Fruit fly (Drosophila melanogaster) whole organism, embryonic: ENCODE measurements around the gene CG34348.

Experiments used
- Aef1 ChIP-seq: fragments of 200-800 bp; sonication (Bioruptor generic); IDR thresholded peaks from 3 replicates; pipeline ENCODE4 v1.3.6; 2022; ENCODE audit warnings: missing biosample characterization, missing genetic modification characterization
- Asciz ChIP-seq: fragments of 200-800 bp; sonication (Bioruptor generic); optimal IDR thresholded peaks from 2 replicates; lab custom pipeline; 2017; ENCODE audit warnings: missing biosample characterization, mild to moderate bottlenecking, missing genetic modification characterization, missing genetic modification reagents
- CG10267 ChIP-seq: fragments of 200-800 bp; sonication (Bioruptor generic); optimal IDR thresholded peaks from 2 replicates; lab custom pipeline; 2018; ENCODE audit warnings: missing biosample characterization, mild to moderate bottlenecking, missing genetic modification characterization, moderate library complexity
- CG10274 ChIP-seq: fragments of 200-800 bp; sonication (Bioruptor generic); optimal IDR thresholded peaks from 3 replicates; lab custom pipeline; 2017; ENCODE audit warnings: missing biosample characterization, mild to moderate bottlenecking, missing genetic modification characterization
- CG10979 ChIP-seq: fragments of 200-800 bp; sonication (Bioruptor generic); optimal IDR thresholded peaks from 2 replicates; lab custom pipeline; 2018; ENCODE audit warnings: missing biosample characterization, mild to moderate bottlenecking, missing genetic modification characterization, moderate library complexity
- CG11560 ChIP-seq: fragments of 200-800 bp; sonication (Bioruptor generic); IDR thresholded peaks from 3 replicates; pipeline ENCODE4 v1.3.6; 2022; ENCODE audit warnings: missing biosample characterization, missing genetic modification characterization
- CG1233 ChIP-seq: fragments of 200-800 bp; sonication (Bioruptor generic); optimal IDR thresholded peaks from 4 replicates; lab custom pipeline; 2018; ENCODE audit warnings: missing biosample characterization, mild to moderate bottlenecking, missing genetic modification characterization
- CG12744 ChIP-seq: fragments of 200-800 bp; sonication (Bioruptor generic); optimal IDR thresholded peaks from 2 replicates; lab custom pipeline; 2016; ENCODE audit warnings: missing biosample characterization, missing genetic modification characterization
- CG15073 ChIP-seq: fragments of 200-800 bp; sonication (Bioruptor generic); optimal IDR thresholded peaks from 2 replicates; lab custom pipeline; 2016; ENCODE audit warnings: missing biosample characterization, missing genetic modification characterization
- CG15269 ChIP-seq: fragments of 200-800 bp; sonication (Bioruptor generic); optimal IDR thresholded peaks from 2 replicates; lab custom pipeline; 2018; ENCODE audit warnings: missing biosample characterization, mild to moderate bottlenecking, missing genetic modification characterization, moderate library complexity
- CG15514 ChIP-seq: fragments of 200-800 bp; sonication (Bioruptor generic); optimal IDR thresholded peaks from 3 replicates; lab custom pipeline; 2017; ENCODE audit warnings: missing biosample characterization, missing genetic modification characterization, mild to moderate bottlenecking, moderate library complexity, missing genetic modification reagents
- CG15601 ChIP-seq: fragments of 200-800 bp; sonication (Bioruptor generic); optimal IDR thresholded peaks from 3 replicates; lab custom pipeline; 2019; ENCODE audit warnings: missing biosample characterization, mild to moderate bottlenecking, missing genetic modification characterization, moderate library complexity
- CG17612 ChIP-seq: fragments of 200-800 bp; sonication (Bioruptor generic); IDR thresholded peaks from 2 replicates; pipeline ENCODE4 v1.3.6; 2022; ENCODE audit warnings: missing biosample characterization, missing genetic modification characterization
- CG18476 ChIP-seq: fragments of 200-800 bp; sonication (Bioruptor generic); optimal IDR thresholded peaks from 2 replicates; lab custom pipeline; 2016; ENCODE audit warnings: missing biosample characterization, mild to moderate bottlenecking, missing genetic modification characterization
- CG18764 ChIP-seq: fragments of 200-800 bp; sonication (Bioruptor generic); optimal IDR thresholded peaks from 3 replicates; lab custom pipeline; 2016; ENCODE audit warnings: missing biosample characterization, missing genetic modification characterization
- CG2116 ChIP-seq: fragments of 200-800 bp; sonication (Bioruptor generic); optimal IDR thresholded peaks from 3 replicates; lab custom pipeline; 2018; ENCODE audit warnings: missing biosample characterization, mild to moderate bottlenecking, missing genetic modification characterization
- CG2199 ChIP-seq: fragments of 200-800 bp; sonication (Bioruptor generic); IDR thresholded peaks from 3 replicates; pipeline ENCODE4 v1.3.6; 2022; ENCODE audit warnings: missing biosample characterization, missing genetic modification characterization
- CG31441 ChIP-seq: fragments of 200-800 bp; sonication (Bioruptor generic); IDR thresholded peaks from 2 replicates; pipeline ENCODE4 v1.3.6; 2022; ENCODE audit warnings: missing biosample characterization, missing genetic modification characterization
- CG3281 ChIP-seq: fragments of 200-800 bp; sonication (Bioruptor generic); optimal IDR thresholded peaks from 3 replicates; lab custom pipeline; 2017; ENCODE audit warnings: missing biosample characterization, mild to moderate bottlenecking, missing genetic modification characterization
- CG33213 ChIP-seq: fragments of 200-800 bp; sonication (Bioruptor generic); optimal IDR thresholded peaks from 3 replicates; lab custom pipeline; 2016; ENCODE audit warnings: missing biosample characterization, missing genetic modification characterization
- CG43689 ChIP-seq: fragments of 200-800 bp; sonication (Bioruptor generic); IDR thresholded peaks from 2 replicates; pipeline ENCODE4 v1.3.6; 2022; ENCODE audit warnings: missing biosample characterization, missing genetic modification characterization
- CG5953 ChIP-seq: fragments of 200-800 bp; sonication (Bioruptor generic); IDR thresholded peaks from 2 replicates; pipeline ENCODE4 v1.3.6; 2022; ENCODE audit warnings: missing biosample characterization, missing genetic modification characterization
- CG6254 ChIP-seq: fragments of 200-800 bp; sonication (Bioruptor generic); optimal IDR thresholded peaks from 3 replicates; lab custom pipeline; 2017; ENCODE audit warnings: mild to moderate bottlenecking, missing biosample characterization, missing genetic modification reagents, missing genetic modification characterization
- CG6854 ChIP-seq: fragments of 200-800 bp; sonication (Bioruptor generic); optimal IDR thresholded peaks from 3 replicates; lab custom pipeline; 2017; ENCODE audit warnings: missing biosample characterization, mild to moderate bottlenecking, missing genetic modification characterization
- CG8089 ChIP-seq: fragments of 200-800 bp; sonication (Bioruptor generic); optimal IDR thresholded peaks from 3 replicates; lab custom pipeline; 2016; ENCODE audit warnings: missing biosample characterization, missing genetic modification characterization
- CG9876 ChIP-seq: fragments of 200-800 bp; sonication (Bioruptor generic); optimal IDR thresholded peaks from 2 replicates; lab custom pipeline; 2016; ENCODE audit warnings: missing biosample characterization, missing genetic modification characterization
- D19A ChIP-seq: fragments of 200-800 bp; optimal IDR thresholded peaks from 3 replicates; lab custom pipeline; 2019; ENCODE audit warnings: missing biosample characterization, mild to moderate bottlenecking, missing genetic modification characterization, moderate library complexity
- Ets65A ChIP-seq: fragments of 200-800 bp; sonication (Bioruptor generic); peaks from one replicate; lab custom pipeline; 2016; ENCODE audit warnings: missing biosample characterization, missing genetic modification characterization
- Mad ChIP-seq: fragments of 200-800 bp; sonication (Bioruptor generic); optimal IDR thresholded peaks from 2 replicates; lab custom pipeline; 2016; ENCODE audit warnings: missing biosample characterization, missing genetic modification characterization
- Mes4 ChIP-seq: fragments of 200-800 bp; sonication (Bioruptor generic); optimal IDR thresholded peaks from 2 replicates; lab custom pipeline; 2016; ENCODE audit warnings: missing biosample characterization, missing genetic modification characterization
- Mrtf ChIP-seq: fragments of 200-800 bp; sonication (Bioruptor generic); IDR thresholded peaks from 3 replicates; pipeline ENCODE4 v1.3.6; 2022; ENCODE audit warnings: missing biosample characterization, missing genetic modification characterization
- NK7.1 ChIP-seq: fragments of 200-800 bp; sonication (Bioruptor generic); optimal IDR thresholded peaks from 3 replicates; lab custom pipeline; 2016; ENCODE audit warnings: missing biosample characterization, missing genetic modification characterization
- Optix ChIP-seq: fragments of 200-800 bp; sonication (Bioruptor generic); IDR thresholded peaks from 3 replicates; pipeline ENCODE4 v1.3.6; 2022; ENCODE audit warnings: missing biosample characterization, missing genetic modification characterization
- Rfx ChIP-seq: fragments of 200-800 bp; sonication (Bioruptor generic); IDR thresholded peaks from 2 replicates; pipeline ENCODE4 v1.3.6; 2022; ENCODE audit warnings: missing biosample characterization, missing genetic modification characterization
- Sry-δ ChIP-seq: fragments of 200-800 bp; sonication (Bioruptor generic); optimal IDR thresholded peaks from 2 replicates; lab custom pipeline; 2016; ENCODE audit warnings: missing biosample characterization, missing genetic modification characterization
- Xbp1 ChIP-seq: fragments of 200-800 bp; sonication (Bioruptor generic); optimal IDR thresholded peaks from 3 replicates; lab custom pipeline; 2016; ENCODE audit warnings: missing biosample characterization, mild to moderate bottlenecking, missing genetic modification characterization
- chinmo ChIP-seq: fragments of 200-800 bp; sonication (Bioruptor generic); IDR thresholded peaks from 4 replicates; pipeline ENCODE4 v1.3.6; 2022; ENCODE audit warnings: missing biosample characterization, missing genetic modification characterization; ENCODE audit not compliant: partially characterized antibody
- ci ChIP-seq: fragments of 200-800 bp; sonication (Bioruptor generic); IDR thresholded peaks from 3 replicates; pipeline ENCODE4 v1.3.6; 2022; ENCODE audit warnings: missing biosample characterization, missing genetic modification characterization
- crol ChIP-seq: fragments of 200-800 bp; sonication (Bioruptor generic); IDR thresholded peaks from 2 replicates; pipeline ENCODE4 v1.3.6; 2022; ENCODE audit warnings: missing biosample characterization, missing genetic modification characterization
- cwo ChIP-seq: fragments of 200-800 bp; sonication (Bioruptor generic); optimal IDR thresholded peaks from 3 replicates; lab custom pipeline; 2017; ENCODE audit warnings: missing biosample characterization, missing genetic modification characterization, mild to moderate bottlenecking, moderate library complexity, missing genetic modification reagents
- dati ChIP-seq: fragments of 200-800 bp; sonication (Bioruptor generic); IDR thresholded peaks from 2 replicates; pipeline ENCODE4 v1.3.6; 2022; ENCODE audit warnings: missing biosample characterization, missing genetic modification characterization
- fu2 ChIP-seq: fragments of 200-800 bp; sonication (Bioruptor generic); optimal IDR thresholded peaks from 2 replicates; lab custom pipeline; 2016; ENCODE audit warnings: missing biosample characterization, missing genetic modification characterization
- jing ChIP-seq: fragments of 200-800 bp; sonication (Bioruptor generic); optimal IDR thresholded peaks from 2 replicates; lab custom pipeline; 2018; ENCODE audit warnings: missing biosample characterization, mild to moderate bottlenecking, missing genetic modification characterization
- nerfin-1 ChIP-seq: fragments of 200-800 bp; sonication (Bioruptor generic); optimal IDR thresholded peaks from 3 replicates; lab custom pipeline; 2019; ENCODE audit warnings: missing biosample characterization, mild to moderate bottlenecking, missing genetic modification characterization, moderate library complexity
- prd ChIP-seq, 3 experiments: fragments of >200 bp in 2 of 3; fragments of 200-800 bp in 1 of 3; sonication (Bioruptor generic) in 1 of 3; optimal IDR thresholded peaks in 2 of 3; IDR thresholded peaks in 1 of 3; 2 replicates in 2 of 3; 3 replicates in 1 of 3; pipeline versions ENCODE4 v1.3.6 to Lab custom; 2017 to 2022; ENCODE audit warnings: missing biosample characterization in 1 of 3, missing genetic modification characterization in 1 of 3
- pros ChIP-seq: fragments of 200-800 bp; sonication (Bioruptor generic); optimal IDR thresholded peaks from 3 replicates; lab custom pipeline; 2019; ENCODE audit warnings: missing biosample characterization, mild to moderate bottlenecking, missing genetic modification characterization, moderate library complexity
- schlank ChIP-seq: fragments of 200-800 bp; sonication (Bioruptor generic); optimal IDR thresholded peaks from 2 replicates; lab custom pipeline; 2018; ENCODE audit warnings: missing biosample characterization, mild to moderate bottlenecking, missing genetic modification characterization
- sens ChIP-seq: fragments of 200-800 bp; sonication (Bioruptor generic); peaks from one replicate; lab custom pipeline; 2016; ENCODE audit warnings: missing biosample characterization, missing genetic modification characterization
- seq ChIP-seq: fragments of 200-800 bp; sonication (Bioruptor generic); IDR thresholded peaks from 2 replicates; pipeline ENCODE4 v1.3.6; 2022; ENCODE audit warnings: missing biosample characterization, missing genetic modification characterization
- wdn ChIP-seq: fragments of 200-800 bp; sonication (Bioruptor generic); IDR thresholded peaks from 2 replicates; pipeline ENCODE4 v1.3.6; 2022; ENCODE audit warnings: missing biosample characterization, missing genetic modification characterization
- z ChIP-seq: fragments of 200-800 bp; sonication (Bioruptor generic); IDR thresholded peaks from 3 replicates; pipeline ENCODE4 v1.3.6; 2022; ENCODE audit warnings: missing biosample characterization, missing genetic modification characterization

Gene CG34348

DNA sequence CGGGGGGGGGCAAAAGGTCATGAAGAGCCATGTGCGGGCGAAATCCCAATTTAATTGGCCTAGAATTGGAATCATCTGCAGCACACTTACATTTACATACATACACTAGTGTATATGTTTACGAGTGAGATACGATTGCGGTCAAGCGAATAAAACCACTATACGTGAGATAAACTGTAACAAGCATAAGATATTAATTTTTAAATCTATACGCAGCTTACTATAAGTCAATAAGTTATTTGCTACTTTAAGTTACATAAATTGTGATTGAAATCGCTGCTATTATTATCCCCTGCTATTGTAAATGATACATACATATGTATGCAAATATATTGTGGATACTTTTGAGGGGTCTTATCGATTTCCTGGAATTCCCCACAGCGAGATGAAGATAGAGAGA lies 39.5 kb downstream of the CG34348 start (continued):
- TF ChIP-seq CG8089 (GFP tag; lab: Kevin White, UChicago) (no peak), CG10267 (tag; lab: Kevin White, UChicago) (peak; percentile 10), CG11560 (tag; lab: Robert Waterston, UW) (no peak), CG12744 (GFP tag; lab: Kevin White, UChicago) (no peak), Mad (GFP tag; lab: Kevin White, UChicago) (no peak), CG1233 (GFP tag; lab: Kevin White, UChicago) (peak; percentile 30), Mes4 (no peak), pros (GFP tag; lab: Kevin White, UChicago) (no peak), ci (GFP tag; lab: Robert Waterston, UW) (peak; percentile 73), schlank (no peak), CG3281 (GFP tag; lab: Kevin White, UChicago) (peak; percentile 63), prd (optimal IDR thresholded peaks at IDR 0.05; lab: Kevin White, UChicago) (no peak), prd (GFP tag; IDR thresholded peaks at IDR 0.05; lab: Robert Waterston, UW) (peak; percentile 55), Ets65A (GFP tag; lab: Kevin White, UChicago) (peak; percentile 47), CG10274 (GFP tag; lab: Kevin White, UChicago) (no peak), fu2 (no peak), sens (peak; percentile 54), Asciz (GFP tag; lab: Kevin White, UChicago) (peak; percentile 15), CG18764 (no peak), CG31441 (GFP tag; lab: Robert Waterston, UW) (peak; percentile 27; the same call in 1 of the 2 replicates), CG15269 (peak; percentile 68), seq (GFP tag; lab: Robert Waterston, UW) (peak; percentile 68), Xbp1 (GFP tag; lab: Kevin White, UChicago) (peak; percentile 19), Aef1 (GFP tag; lab: Robert Waterston, UW) (peak; percentile 40; the same call in 1 of the 3 replicates), Optix (GFP tag; lab: Robert Waterston, UW) (no peak), CG17612 (GFP tag; lab: Robert Waterston, UW) (no peak), CG2199 (GFP tag; lab: Robert Waterston, UW) (no peak), jing (GFP tag; lab: Kevin White, UChicago) (no peak), crol (no peak), CG33213 (GFP tag; lab: Kevin White, UChicago) (no peak), dati (no peak), CG6854 (no peak), Sry-δ (GFP tag; lab: Kevin White, UChicago) (no peak), nerfin-1 (tag; lab: Kevin White, UChicago) (no peak), NK7.1 (no peak), CG2116 (GFP tag; lab: Kevin White, UChicago) (no peak), z (no peak), CG43689 (GFP tag; lab: Robert Waterston, UW) (no peak), cwo (peak; percentile 45), CG5953 (GFP tag; lab: Robert Waterston, UW) (0 out of 2 replicates have a peak, but pooled peaks have one; percentile 35), CG10979 (peak; percentile 23), D19A (peak; percentile 4), CG9876 (GFP tag; lab: Kevin White, UChicago) (no peak), Mrtf (0 out of 3 replicates have a peak, but pooled peaks have one; percentile 20), CG15601 (no peak), CG15073 (no peak), CG15514 (GFP tag; lab: Kevin White, UChicago) (no peak), Rfx (GFP tag; lab: Robert Waterston, UW) (peak; percentile 52; the same call in 1 of the 2 replicates), chinmo (no peak), CG18476 (no peak), wdn (GFP tag; lab: Robert Waterston, UW) (0 out of 2 replicates have a peak, but pooled peaks have one; percentile 10), CG6254 (no peak)
